Worm (Caenorhabditis elegans) whole organism, L4 larva: ENCODE measurements around the gene F52H2.3.

ENCODE experiments used
- D1046.2 ChIP-seq: fragments of 200-800 bp; sonication (Bioruptor generic); IDR thresholded peaks from 2 replicates; pipeline ENCODE4 v1.3.6; 2022; ENCODE audit warnings: missing genetic modification characterization, missing compliant biosample characterization
- F37D6.2 ChIP-seq: sonication (generic microtip); optimal IDR thresholded peaks from 2 replicates; lab custom pipeline; 2016; ENCODE audit warnings: mild to moderate bottlenecking, missing genetic modification characterization, missing compliant biosample characterization
- F44E2.7 ChIP-seq: fragments of 200-800 bp; sonication (Bioruptor generic); IDR thresholded peaks from 2 replicates; pipeline ENCODE4 v2.1.2; 2022; ENCODE audit warnings: missing genetic modification characterization, missing compliant biosample characterization
- R02D3.7 ChIP-seq: fragments of 150-350 bp; sonication (generic microtip); optimal IDR thresholded peaks from 3 replicates; lab custom pipeline; 2014; ENCODE audit warnings: missing biosample characterization, missing genetic modification characterization
- T20F7.1 ChIP-seq: fragments of 200-800 bp; sonication (Bioruptor generic); optimal IDR thresholded peaks from 2 replicates; lab custom pipeline; 2018; ENCODE audit warnings: mild to moderate bottlenecking, missing genetic modification characterization, missing compliant biosample characterization
- T26A8.4 ChIP-seq: fragments of 200-800 bp; sonication (Bioruptor generic); IDR thresholded peaks from 2 replicates; pipeline ENCODE4 v1.3.6; 2022; ENCODE audit warnings: missing genetic modification characterization, missing compliant biosample characterization
- Y75B8A.6 ChIP-seq: fragments of 200-800 bp; sonication (Bioruptor generic); IDR thresholded peaks from 2 replicates; pipeline ENCODE4 v1.3.6; 2022; ENCODE audit warnings: missing genetic modification reagents, missing genetic modification characterization, missing compliant biosample characterization
- ZK546.5 ChIP-seq, 2 experiments: sonication (generic microtip); optimal IDR thresholded peaks; 2 replicates each; lab custom pipeline; 2017; ENCODE audit warnings: missing biosample characterization in 2 of 2, missing genetic modification characterization in 2 of 2
- aha-1 ChIP-seq: fragments of 150-350 bp; peaks from one replicate; lab custom pipeline; 2014; ENCODE audit warnings: missing biosample characterization, missing genetic modification characterization
- aly-2 ChIP-seq: sonication (generic microtip); optimal IDR thresholded peaks from 2 replicates; lab custom pipeline; 2018; ENCODE audit warnings: missing biosample characterization, missing genetic modification characterization
- attf-4 ChIP-seq: sonication (generic microtip); optimal IDR thresholded peaks from 3 replicates; lab custom pipeline; 2017; ENCODE audit warnings: missing biosample characterization, missing genetic modification characterization
- ceh-28 ChIP-seq: fragments of 150-350 bp; optimal IDR thresholded peaks from 2 replicates; lab custom pipeline; 2014; ENCODE audit warnings: missing biosample characterization, missing genetic modification reagents, missing genetic modification characterization
- ceh-44 ChIP-seq: fragments of 200-800 bp; sonication (Bioruptor generic); IDR thresholded peaks from 2 replicates; pipeline ENCODE4 v1.3.6; 2022; ENCODE audit warnings: missing genetic modification reagents, missing genetic modification characterization, missing compliant biosample characterization
- ceh-62 ChIP-seq: sonication (generic microtip); optimal IDR thresholded peaks from 2 replicates; lab custom pipeline; 2017; ENCODE audit warnings: missing biosample characterization, missing genetic modification characterization
- daf-16 ChIP-seq, 3 experiments: sonication (generic microtip); optimal IDR thresholded peaks; 2 replicates each; lab custom pipeline; 2016 to 2017; ENCODE audit warnings: missing genetic modification characterization in 3 of 3, missing genetic modification reagents in 3 of 3, mild to moderate bottlenecking in 2 of 3, missing compliant biosample characterization in 2 of 3, missing biosample characterization in 1 of 3, moderate library complexity in 1 of 3
- daf-19 ChIP-seq: fragments of 200-800 bp; sonication (Bioruptor generic); conservative IDR thresholded peaks from 2 replicates; pipeline ENCODE4 v1.3.6; 2022; ENCODE audit warnings: missing genetic modification characterization, missing compliant biosample characterization
- dmd-6 ChIP-seq: fragments of 200-800 bp; sonication (Bioruptor generic); IDR thresholded peaks from 2 replicates; pipeline ENCODE4 v1.3.6; 2022; ENCODE audit warnings: missing genetic modification reagents, missing genetic modification characterization, missing compliant biosample characterization
- dmd-8 ChIP-seq: fragments of 200-800 bp; sonication (Bioruptor generic); IDR thresholded peaks from 2 replicates; pipeline ENCODE4 v1.3.6; 2022; ENCODE audit warnings: missing genetic modification characterization, missing compliant biosample characterization
- dmd-9 ChIP-seq: fragments of 200-800 bp; sonication (Bioruptor generic); IDR thresholded peaks from 2 replicates; pipeline ENCODE4 v1.3.6; 2022; ENCODE audit warnings: missing genetic modification reagents, missing genetic modification characterization, missing compliant biosample characterization
- dpl-1 ChIP-seq: fragments of 150-350 bp; optimal IDR thresholded peaks from 2 replicates; lab custom pipeline; 2014; ENCODE audit warnings: missing biosample characterization, missing genetic modification reagents, missing genetic modification characterization
- dve-1 ChIP-seq: sonication (generic microtip); optimal IDR thresholded peaks from 2 replicates; lab custom pipeline; 2017; ENCODE audit warnings: antibody characterized with exemption, mild to moderate bottlenecking, missing genetic modification characterization, missing compliant biosample characterization; ENCODE audit not compliant: insufficient read depth
- egl-43 ChIP-seq: fragments of 200-800 bp; sonication (Bioruptor generic); IDR thresholded peaks from 2 replicates; pipeline ENCODE4 v1.3.6; 2022; ENCODE audit warnings: missing genetic modification reagents, missing genetic modification characterization, missing compliant biosample characterization
- fkh-10 ChIP-seq: fragments of 150-350 bp; optimal IDR thresholded peaks from 2 replicates; lab custom pipeline; 2014; ENCODE audit warnings: missing biosample characterization, missing genetic modification reagents, missing genetic modification characterization
- gei-8 ChIP-seq: fragments of 200-800 bp; sonication (Bioruptor generic); optimal IDR thresholded peaks from 2 replicates; lab custom pipeline; 2018; ENCODE audit warnings: mild to moderate bottlenecking, missing genetic modification characterization, missing compliant biosample characterization
- lin-15B ChIP-seq: fragments of 150-350 bp; sonication (generic microtip); optimal IDR thresholded peaks from 3 replicates; lab custom pipeline; 2014; ENCODE audit warnings: missing biosample characterization, missing genetic modification characterization
- lir-3 ChIP-seq: sonication (generic microtip); optimal IDR thresholded peaks from 2 replicates; lab custom pipeline; 2016; ENCODE audit warnings: mild to moderate bottlenecking, missing genetic modification characterization, missing compliant biosample characterization
- mdl-1 ChIP-seq, 2 experiments: fragments of 150-350 bp in 1 of 2; sonication (generic microtip) in 1 of 2; optimal IDR thresholded peaks; 2 replicates each; lab custom pipeline; 2014 to 2017; ENCODE audit warnings: missing biosample characterization in 2 of 2, missing genetic modification characterization in 2 of 2
- nhr-10 ChIP-seq: fragments of 150-350 bp; optimal IDR thresholded peaks from 2 replicates; lab custom pipeline; 2014; ENCODE audit warnings: missing biosample characterization, missing genetic modification characterization
- nhr-102 ChIP-seq: sonication (generic microtip); optimal IDR thresholded peaks from 2 replicates; lab custom pipeline; 2016; ENCODE audit warnings: mild to moderate bottlenecking, missing genetic modification characterization, moderate library complexity, missing compliant biosample characterization
- nhr-25 ChIP-seq: sonication (generic microtip); optimal IDR thresholded peaks from 2 replicates; lab custom pipeline; 2017; ENCODE audit warnings: missing genetic modification characterization, mild to moderate bottlenecking, missing compliant biosample characterization, antibody characterized with exemption, moderate library complexity, borderline replicate concordance; ENCODE audit not compliant: insufficient read depth
- nhr-28 ChIP-seq: fragments of 150-350 bp; optimal IDR thresholded peaks from 2 replicates; lab custom pipeline; 2014; ENCODE audit warnings: missing biosample characterization, missing genetic modification characterization
- nhr-41 ChIP-seq: fragments of 200-800 bp; sonication (Bioruptor generic); IDR thresholded peaks from 2 replicates; pipeline ENCODE4 v1.3.6; 2022; ENCODE audit warnings: missing genetic modification reagents, missing genetic modification characterization, missing compliant biosample characterization
- nhr-76 ChIP-seq: fragments of 150-350 bp; optimal IDR thresholded peaks from 2 replicates; lab custom pipeline; 2014; ENCODE audit warnings: missing biosample characterization, missing genetic modification characterization
- tag-97 ChIP-seq: fragments of 200-800 bp; sonication (Bioruptor generic); IDR thresholded peaks from 2 replicates; pipeline ENCODE4 v1.3.6; 2022; ENCODE audit warnings: missing genetic modification characterization, missing compliant biosample characterization
- unc-62 ChIP-seq, 3 experiments: fragments of 150-350 bp in 1 of 3; sonication (generic microtip); optimal IDR thresholded peaks in 2 of 3; peaks in 1 of 3; 1 replicate in 1 of 3; 2 replicates in 2 of 3; lab custom pipeline; 2014 to 2017; ENCODE audit warnings: missing biosample characterization in 3 of 3, missing genetic modification characterization in 3 of 3, missing genetic modification reagents in 3 of 3, missing genotype in 1 of 3
- vab-7 ChIP-seq: fragments of 200-800 bp; sonication (Bioruptor generic); IDR thresholded peaks from 2 replicates; pipeline ENCODE4 v1.3.6; 2022; ENCODE audit warnings: missing genetic modification reagents, missing genetic modification characterization, missing compliant biosample characterization
- zip-2 ChIP-seq: fragments of 150-350 bp; optimal IDR thresholded peaks from 2 replicates; lab custom pipeline; 2014; ENCODE audit warnings: missing biosample characterization, missing genetic modification characterization

Gene F52H2.3

DNA sequence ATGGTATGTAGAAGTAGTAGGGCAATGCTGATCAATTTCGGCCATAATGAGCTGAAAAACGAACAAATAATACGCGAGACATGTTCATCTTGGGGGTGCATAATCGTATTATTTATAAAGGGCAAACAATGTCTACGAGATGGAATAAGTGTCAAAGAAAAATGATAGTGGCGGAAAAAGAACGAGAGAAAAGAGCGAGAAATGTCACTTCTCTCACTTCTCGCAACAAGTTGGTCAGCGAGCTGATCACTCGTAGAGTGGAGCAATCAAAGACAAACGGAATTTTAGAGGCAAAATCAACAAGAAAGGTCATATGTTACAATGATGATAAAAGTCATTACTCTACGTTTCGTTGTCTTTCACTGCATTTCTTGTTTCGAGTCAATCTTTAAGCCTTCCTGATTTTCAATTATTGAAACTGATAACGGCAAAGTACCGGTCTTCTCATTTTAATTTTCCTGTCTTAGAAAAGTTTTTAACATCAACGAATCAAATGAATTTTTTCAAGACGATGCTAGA, at the start of gene F52H2.3 (continued):
- TF ChIP-seq nhr-41 (GFP tag; lab: Robert Waterston, UW) = peak; percentile 14; the same call in 1 of the 2 replicates

DNA sequence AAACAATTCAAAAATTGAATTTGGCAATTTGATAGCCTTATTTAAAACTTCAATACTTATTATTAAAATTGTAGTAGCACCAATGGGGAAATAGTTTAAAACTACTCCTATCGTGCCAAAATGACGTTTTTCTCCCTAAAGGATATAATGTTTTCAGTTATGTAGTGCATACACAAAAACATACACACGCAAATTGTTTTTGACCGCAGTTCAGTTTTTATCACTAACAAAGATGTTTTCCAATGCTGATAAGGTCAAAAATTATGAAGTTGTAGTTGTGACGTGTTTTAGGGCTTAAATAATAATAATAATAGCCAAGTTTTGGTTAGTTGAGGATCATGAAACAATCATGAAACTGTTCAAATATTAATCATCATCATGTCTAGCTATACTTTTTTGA, 49.2 kb upstream of the F52H2.3 start:
- TF ChIP-seq dmd-6 (GFP tag; lab: Robert Waterston, UW) (0 out of 2 replicates have a peak, but pooled peaks have one; percentile 7), dve-1 (tag; lab: Kevin White, UChicago) (peak; percentile 48), T20F7.1 (GFP tag; lab: Kevin White, UChicago) (no peak), nhr-102 (tag; lab: Kevin White, UChicago) (no peak), nhr-76 (tag; lab: Kevin White, UChicago) (no peak), nhr-28 (tag; lab: Kevin White, UChicago) (peak; percentile 85), unc-62 (GFP tag; optimal IDR thresholded peaks at IDR 0.05 in 1 of 2; lab: Kevin White, UChicago) (peak in 1 of 2 experiments; percentile 97), unc-62 (tag; optimal IDR thresholded peaks at IDR 0.05; lab: Kevin White, UChicago) (no peak), ceh-62 (tag; lab: Kevin White, UChicago) (no peak), R02D3.7 (tag; lab: Kevin White, UChicago) (no peak), F44E2.7 (GFP tag; lab: Robert Waterston, UW) (no peak), fkh-10 (GFP tag; lab: Kevin White, UChicago) (no peak), daf-16 (GFP tag; optimal IDR thresholded peaks at IDR 0.05; lab: Kevin White, UChicago) (no peak), daf-16 (tag; optimal IDR thresholded peaks at IDR 0.05; lab: Kevin White, UChicago) (peak; percentile 96), dpl-1 (GFP tag; lab: Kevin White, UChicago) (no peak), ceh-44 (no peak), zip-2 (tag; lab: Kevin White, UChicago) (no peak), lir-3 (tag; lab: Kevin White, UChicago) (no peak)
- TF ChIP-seq, all 104 proteins: peak for 5

DNA sequence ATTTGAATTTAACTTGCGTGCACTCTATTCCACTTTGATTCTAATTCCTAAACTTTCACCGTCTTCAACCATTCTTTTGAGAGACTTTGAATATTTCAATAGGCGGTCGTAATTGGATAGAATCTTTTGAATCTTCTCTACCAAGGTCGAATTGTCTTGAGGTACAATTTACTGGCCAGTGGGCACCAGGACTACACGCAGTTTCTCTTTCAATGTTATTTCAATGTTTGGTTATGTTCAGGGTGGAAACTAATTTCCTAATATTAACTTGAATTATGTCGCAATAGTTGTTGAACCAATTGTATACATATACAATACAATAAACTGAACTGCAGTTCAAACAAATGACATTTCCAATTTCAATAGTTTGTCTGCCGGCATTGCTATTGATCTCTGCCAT, 47.2 kb upstream of the F52H2.3 start:
- TF ChIP-seq nhr-25 (tag; lab: Kevin White, UChicago) (peak; percentile 47), ceh-28 (tag; lab: Kevin White, UChicago) (no peak), unc-62 (GFP tag; optimal IDR thresholded peaks at IDR 0.05 in 1 of 2; lab: Kevin White, UChicago) (peak in 1 of 2 experiments; percentile 34), unc-62 (tag; optimal IDR thresholded peaks at IDR 0.05; lab: Kevin White, UChicago) (no peak)
- TF ChIP-seq, all 104 proteins: peak for 2

DNA sequence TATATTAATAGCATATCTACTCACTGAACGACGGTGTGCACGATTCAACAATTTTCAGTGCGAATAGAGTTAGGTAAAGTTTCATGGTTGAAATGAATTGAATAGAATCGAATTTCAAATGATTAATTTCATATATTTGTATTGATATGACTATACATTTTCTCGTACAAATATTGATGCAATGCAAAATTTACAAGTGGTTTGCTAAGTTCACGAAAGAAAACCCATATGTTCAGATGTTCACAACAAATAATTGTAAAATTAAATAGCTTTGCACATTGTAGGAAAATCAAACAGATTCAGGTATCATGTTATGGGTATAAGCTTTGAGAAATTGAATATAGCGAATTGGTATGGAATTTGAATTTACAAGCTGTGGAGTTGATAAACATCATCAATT, 44.8 kb upstream of the F52H2.3 start, which contains the start of gene H01M10.2:
Gene H01M10.2, minus strand, starts transcription at position 101 of the 400 bp plus-strand sequence.
- no peak for TF ChIP-seq vab-7
- no peak for TF ChIP-seq egl-43
- TF ChIP-seq T26A8.4 (GFP tag; lab: Robert Waterston, UW) = no peak
- TF ChIP-seq dmd-8 = no peak
- TF ChIP-seq dmd-9 (GFP tag; lab: Robert Waterston, UW) = no peak
- no peak for TF ChIP-seq attf-4 (tag; lab: Kevin White, UChicago)
- no peak for TF ChIP-seq mdl-1 (tag; optimal IDR thresholded peaks at IDR 0.05; lab: Kevin White, UChicago)
- no peak for TF ChIP-seq D1046.2 (GFP tag; lab: Robert Waterston, UW)
- TF ChIP-seq ZK546.5 (tag; optimal IDR thresholded peaks at IDR 0.05; lab: Kevin White, UChicago) = no peak
- no peak for TF ChIP-seq aha-1 (tag; lab: Kevin White, UChicago)
- TF ChIP-seq daf-19 (GFP tag; lab: Robert Waterston, UW) = no peak
- no peak for TF ChIP-seq lin-15B (tag; lab: Kevin White, UChicago)
- TF ChIP-seq F37D6.2 (tag; lab: Kevin White, UChicago) = no peak
- TF ChIP-seq nhr-10 (tag; lab: Kevin White, UChicago) = no peak
- no peak for TF ChIP-seq gei-8 (GFP tag; lab: Kevin White, UChicago)
- no peak for TF ChIP-seq Y75B8A.6
- TF ChIP-seq tag-97 = no peak
- TF ChIP-seq aly-2 (tag; lab: Kevin White, UChicago) = no peak
- TF ChIP-seq, all 104 proteins: peak for 0
